Worm (Caenorhabditis elegans) whole organism, L4/young adult: Measurements from ENCODE around the gene scl-3.

Experiments used
- dao-5 ChIP-seq: sonication (generic microtip); optimal IDR thresholded peaks from 2 replicates; lab custom pipeline; 2016; ENCODE audit warnings: missing genotype, missing genetic modification characterization, moderate library complexity, missing compliant biosample characterization
- him-1 ChIP-seq: sonication (generic microtip); optimal IDR thresholded peaks from 2 replicates; lab custom pipeline; 2016; ENCODE audit warnings: missing genotype, missing genetic modification reagents, missing genetic modification characterization, missing compliant biosample characterization

- TF ChIP-seq him-1 (tag; lab: Kevin White, UChicago) (no peak), dao-5 (tag; lab: Kevin White, UChicago) (no peak)
These were observed 12.1 kb downstream of the scl-3 start, which contains the start of gene scl-8 for ce11 chrIV:13071445-13071844.
